Fruit fly (Drosophila melanogaster) whole organism, embryonic: ENCODE results near the gene vsg.
A peak's percentile ranks its signal among the peaks of the same experiment; 100 is the strongest.

Source experiments
- Asciz ChIP-seq: fragments of 200-800 bp; sonication (Bioruptor generic); optimal IDR thresholded peaks from 2 replicates; lab custom pipeline; 2017; ENCODE audit warnings: missing biosample characterization, mild to moderate bottlenecking, missing genetic modification characterization, missing genetic modification reagents
- B-H1 ChIP-seq: fragments of 200-800 bp; sonication (Bioruptor generic); IDR thresholded peaks from 3 replicates; pipeline ENCODE4 v1.3.6; 2022; ENCODE audit warnings: missing biosample characterization, missing genetic modification characterization
- Bteb2 ChIP-seq: fragments of 200-800 bp; sonication (Bioruptor generic); optimal IDR thresholded peaks from 2 replicates; lab custom pipeline; 2016; ENCODE audit warnings: missing biosample characterization, missing genetic modification characterization
- CG10959 ChIP-seq: fragments of 200-800 bp; sonication (Bioruptor generic); IDR thresholded peaks from 2 replicates; pipeline ENCODE4 v1.3.6; 2022; ENCODE audit warnings: missing biosample characterization, missing genetic modification characterization
- CG11085 ChIP-seq: fragments of 200-800 bp; sonication (Bioruptor generic); IDR thresholded peaks from 2 replicates; pipeline ENCODE4 v1.3.6; 2022; ENCODE audit warnings: missing biosample characterization, missing genetic modification characterization
- CG11093 ChIP-seq: fragments of 200-800 bp; sonication (Bioruptor generic); IDR thresholded peaks from 3 replicates; pipeline ENCODE4 v1.3.6; 2022; ENCODE audit warnings: missing biosample characterization, missing genetic modification characterization
- CG11398 ChIP-seq: fragments of 200-800 bp; sonication (Bioruptor generic); optimal IDR thresholded peaks from 2 replicates; lab custom pipeline; 2016; ENCODE audit warnings: missing biosample characterization, missing genetic modification characterization
- CG12769 ChIP-seq: fragments of 200-800 bp; sonication (Bioruptor generic); optimal IDR thresholded peaks from 2 replicates; lab custom pipeline; 2019; ENCODE audit warnings: missing biosample characterization, mild to moderate bottlenecking, missing genetic modification characterization, moderate library complexity
- CG15011 ChIP-seq: fragments of 200-800 bp; sonication (Bioruptor generic); optimal IDR thresholded peaks from 3 replicates; lab custom pipeline; 2018; ENCODE audit warnings: missing biosample characterization, mild to moderate bottlenecking, missing genetic modification characterization
- CG1602 ChIP-seq: fragments of 200-800 bp; sonication (Bioruptor generic); optimal IDR thresholded peaks from 3 replicates; lab custom pipeline; 2016; ENCODE audit warnings: missing biosample characterization, missing genetic modification characterization
- CG1647 ChIP-seq: fragments of 200-800 bp; sonication (Bioruptor generic); optimal IDR thresholded peaks from 3 replicates; lab custom pipeline; 2016; ENCODE audit warnings: missing biosample characterization, missing genetic modification characterization
- CG17186 ChIP-seq: fragments of 200-800 bp; sonication (Bioruptor generic); optimal IDR thresholded peaks from 3 replicates; lab custom pipeline; 2017; ENCODE audit warnings: missing biosample characterization, missing genetic modification reagents, missing genetic modification characterization
- CG17385 ChIP-seq: fragments of 200-800 bp; sonication (Bioruptor generic); optimal IDR thresholded peaks from 3 replicates; lab custom pipeline; 2018; ENCODE audit warnings: missing biosample characterization, mild to moderate bottlenecking, missing genetic modification characterization
- CG17829 ChIP-seq: fragments of 200-800 bp; optimal IDR thresholded peaks from 2 replicates; lab custom pipeline; 2019; ENCODE audit warnings: missing biosample characterization, mild to moderate bottlenecking, missing genetic modification characterization, moderate library complexity
- CG18262 ChIP-seq: fragments of 200-800 bp; optimal IDR thresholded peaks from 3 replicates; lab custom pipeline; 2019; ENCODE audit warnings: missing biosample characterization, mild to moderate bottlenecking, missing genetic modification characterization, moderate library complexity
- CG1832 ChIP-seq: fragments of 200-800 bp; sonication (Bioruptor generic); optimal IDR thresholded peaks from 2 replicates; lab custom pipeline; 2017; ENCODE audit warnings: missing biosample characterization, mild to moderate bottlenecking, missing genetic modification characterization, inconsistent platforms
- CG18476 ChIP-seq: fragments of 200-800 bp; sonication (Bioruptor generic); optimal IDR thresholded peaks from 2 replicates; lab custom pipeline; 2016; ENCODE audit warnings: missing biosample characterization, mild to moderate bottlenecking, missing genetic modification characterization
- CG18599 ChIP-seq: fragments of 200-800 bp; sonication (Bioruptor generic); optimal IDR thresholded peaks from 3 replicates; lab custom pipeline; 2017; ENCODE audit warnings: missing biosample characterization, missing genetic modification characterization, mild to moderate bottlenecking, moderate library complexity, missing genetic modification reagents
- CG2712 ChIP-seq: fragments of 200-800 bp; optimal IDR thresholded peaks from 3 replicates; lab custom pipeline; 2019; ENCODE audit warnings: missing biosample characterization, mild to moderate bottlenecking, missing genetic modification characterization, moderate library complexity
- CG3065 ChIP-seq: fragments of 200-800 bp; sonication (Bioruptor generic); optimal IDR thresholded peaks from 2 replicates; lab custom pipeline; 2016; ENCODE audit warnings: missing biosample characterization, missing genetic modification characterization
- CG3163 ChIP-seq: fragments of 200-800 bp; sonication (Bioruptor generic); optimal IDR thresholded peaks from 3 replicates; lab custom pipeline; 2016; ENCODE audit warnings: missing biosample characterization, missing genetic modification characterization
- CG8765 ChIP-seq: fragments of 200-800 bp; sonication (Bioruptor generic); IDR thresholded peaks from 2 replicates; pipeline ENCODE4 v1.3.6; 2022; ENCODE audit warnings: missing biosample characterization, missing genetic modification characterization
- CG9932 ChIP-seq: fragments of 200-800 bp; sonication (Bioruptor generic); IDR thresholded peaks from 2 replicates; pipeline ENCODE4 v1.3.6; 2022; ENCODE audit warnings: missing biosample characterization, missing genetic modification characterization
- Dbx ChIP-seq: fragments of 200-800 bp; sonication (Bioruptor generic); IDR thresholded peaks from 3 replicates; pipeline ENCODE4 v1.3.6; 2022; ENCODE audit warnings: missing biosample characterization, missing genetic modification characterization
- Dek ChIP-seq: fragments of 200-800 bp; sonication (Bioruptor generic); optimal IDR thresholded peaks from 3 replicates; lab custom pipeline; 2019; ENCODE audit warnings: missing biosample characterization, mild to moderate bottlenecking, missing genetic modification characterization, moderate library complexity
- H15 ChIP-seq: fragments of 200-800 bp; sonication (Bioruptor generic); IDR thresholded peaks from 3 replicates; pipeline ENCODE4 v1.3.6; 2022; ENCODE audit warnings: missing biosample characterization, missing genetic modification characterization
- Hsf ChIP-seq: fragments of 200-800 bp; sonication (Bioruptor generic); optimal IDR thresholded peaks from 3 replicates; lab custom pipeline; 2016; ENCODE audit warnings: missing biosample characterization, missing genetic modification characterization
- Lpt ChIP-seq: fragments of >200 bp; optimal IDR thresholded peaks from 2 replicates; lab custom pipeline; 2018; ENCODE audit warnings: missing biosample characterization, missing genetic modification characterization
- Nf-YA ChIP-seq: fragments of 200-800 bp; sonication (Bioruptor generic); IDR thresholded peaks from 2 replicates; pipeline ENCODE4 v1.3.6; 2022; ENCODE audit warnings: missing biosample characterization, missing genetic modification characterization
- Sry-β ChIP-seq: fragments of 200-800 bp; sonication (Bioruptor generic); optimal IDR thresholded peaks from 2 replicates; lab custom pipeline; 2018; ENCODE audit warnings: missing biosample characterization, mild to moderate bottlenecking, missing genetic modification characterization, moderate library complexity
- Usf ChIP-seq: fragments of 200-800 bp; sonication (Bioruptor generic); optimal IDR thresholded peaks from 2 replicates; lab custom pipeline; 2017; ENCODE audit warnings: missing genotype, missing biosample characterization, missing genetic modification characterization
- Xbp1 ChIP-seq: fragments of 200-800 bp; sonication (Bioruptor generic); optimal IDR thresholded peaks from 3 replicates; lab custom pipeline; 2016; ENCODE audit warnings: missing biosample characterization, mild to moderate bottlenecking, missing genetic modification characterization
- Xrp1 ChIP-seq: fragments of 200-800 bp; sonication (Bioruptor generic); IDR thresholded peaks from 2 replicates; pipeline ENCODE4 v1.3.6; 2022; ENCODE audit warnings: missing biosample characterization, missing genetic modification characterization
- az2 ChIP-seq: fragments of 200-800 bp; sonication (Bioruptor generic); optimal IDR thresholded peaks from 3 replicates; lab custom pipeline; 2016; ENCODE audit warnings: missing biosample characterization, missing genetic modification characterization
- chm ChIP-seq: fragments of 200-800 bp; sonication (Bioruptor generic); IDR thresholded peaks from 2 replicates; pipeline ENCODE4 v1.3.6; 2022; ENCODE audit warnings: missing biosample characterization, missing genetic modification characterization
- crol ChIP-seq: fragments of 200-800 bp; sonication (Bioruptor generic); IDR thresholded peaks from 2 replicates; pipeline ENCODE4 v1.3.6; 2022; ENCODE audit warnings: missing biosample characterization, missing genetic modification characterization
- dan ChIP-seq: fragments of 200-800 bp; sonication (Bioruptor generic); IDR thresholded peaks from 2 replicates; pipeline ENCODE4 v1.3.6; 2022; ENCODE audit warnings: missing biosample characterization, missing genetic modification characterization
- danr ChIP-seq: fragments of 200-800 bp; sonication (Bioruptor generic); IDR thresholded peaks from 2 replicates; pipeline ENCODE4 v1.3.6; 2022; ENCODE audit warnings: missing biosample characterization, missing genetic modification characterization
- grn ChIP-seq: fragments of 200-800 bp; sonication (Bioruptor generic); optimal IDR thresholded peaks from 3 replicates; lab custom pipeline; 2017; ENCODE audit warnings: missing biosample characterization, missing genetic modification characterization
- ind ChIP-seq: fragments of 200-800 bp; sonication (Bioruptor generic); optimal IDR thresholded peaks from 3 replicates; lab custom pipeline; 2016; ENCODE audit warnings: missing biosample characterization, missing genetic modification characterization
- lbe ChIP-seq: fragments of 200-800 bp; sonication (Bioruptor generic); optimal IDR thresholded peaks from 2 replicates; lab custom pipeline; 2016; ENCODE audit warnings: missing biosample characterization, mild to moderate bottlenecking, missing genetic modification characterization
- onecut ChIP-seq: fragments of 200-800 bp; sonication (Bioruptor generic); IDR thresholded peaks from 2 replicates; pipeline ENCODE4 v1.3.6; 2022; ENCODE audit warnings: missing biosample characterization, missing genetic modification characterization
- pros ChIP-seq: fragments of 200-800 bp; sonication (Bioruptor generic); optimal IDR thresholded peaks from 3 replicates; lab custom pipeline; 2019; ENCODE audit warnings: missing biosample characterization, mild to moderate bottlenecking, missing genetic modification characterization, moderate library complexity
- ro ChIP-seq: fragments of 200-800 bp; sonication (Bioruptor generic); IDR thresholded peaks from 2 replicates; pipeline ENCODE4 v1.3.6; 2022; ENCODE audit warnings: missing biosample characterization, missing genetic modification characterization
- salm ChIP-seq: fragments of 200-800 bp; sonication (Bioruptor generic); optimal IDR thresholded peaks from 2 replicates; lab custom pipeline; 2018; ENCODE audit warnings: missing biosample characterization, mild to moderate bottlenecking, missing genetic modification characterization
- schlank ChIP-seq: fragments of 200-800 bp; sonication (Bioruptor generic); optimal IDR thresholded peaks from 2 replicates; lab custom pipeline; 2018; ENCODE audit warnings: missing biosample characterization, mild to moderate bottlenecking, missing genetic modification characterization
- scrt ChIP-seq: fragments of 200-800 bp; sonication (Bioruptor generic); optimal IDR thresholded peaks from 2 replicates; lab custom pipeline; 2018; ENCODE audit warnings: missing biosample characterization, mild to moderate bottlenecking, missing genetic modification characterization, moderate library complexity
- seq ChIP-seq: fragments of 200-800 bp; sonication (Bioruptor generic); IDR thresholded peaks from 2 replicates; pipeline ENCODE4 v1.3.6; 2022; ENCODE audit warnings: missing biosample characterization, missing genetic modification characterization
- tna ChIP-seq: fragments of 200-800 bp; sonication (Bioruptor generic); IDR thresholded peaks from 2 replicates; pipeline ENCODE4 v1.3.6; 2022; ENCODE audit warnings: missing biosample characterization, missing genetic modification characterization; ENCODE audit not compliant: partially characterized antibody
- tup ChIP-seq: fragments of 200-800 bp; sonication (Bioruptor generic); optimal IDR thresholded peaks from 2 replicates; lab custom pipeline; 2016; ENCODE audit warnings: missing biosample characterization, mild to moderate bottlenecking, missing genetic modification characterization, moderate library complexity
- zfh2 ChIP-seq: fragments of 200-800 bp; sonication (Bioruptor generic); optimal IDR thresholded peaks from 2 replicates; lab custom pipeline; 2016; ENCODE audit warnings: missing biosample characterization, missing genetic modification characterization

vsg gene

DNA sequence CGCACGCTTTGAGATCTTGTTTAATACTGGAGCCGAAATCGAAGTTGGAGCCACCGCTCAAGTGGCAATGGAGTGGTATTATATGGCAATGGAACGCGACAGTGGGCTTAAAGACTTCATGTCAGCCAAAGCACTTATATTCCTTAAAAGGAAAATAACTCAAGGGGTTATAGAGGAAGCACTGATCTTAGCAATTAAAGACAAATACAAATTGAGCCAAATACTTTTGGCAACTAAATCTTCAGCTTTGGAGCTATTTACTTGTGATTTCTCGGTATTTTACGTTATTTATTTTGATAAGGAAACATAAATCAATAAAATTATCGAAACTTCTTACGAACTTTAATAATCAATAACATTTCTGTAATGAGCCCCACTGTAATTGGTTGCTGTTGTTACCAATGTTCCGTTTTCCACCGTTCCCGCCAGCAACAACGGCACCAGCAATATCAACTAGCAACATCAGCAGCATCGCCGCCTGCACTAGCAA is 30.0 kb downstream of the vsg start (continued):
- TF ChIP-seq Sry-β (GFP tag; lab: Kevin White, UChicago), result peak; percentile 58
- peak; percentile 84 for TF ChIP-seq seq (GFP tag; lab: Robert Waterston, UW)
- peak; percentile 33; the same call in 1 of the 2 replicates for TF ChIP-seq CG8765
- TF ChIP-seq CG18476, result peak; percentile 91
- peak; percentile 93 for TF ChIP-seq CG17829 (tag; lab: Kevin White, UChicago)
- peak; percentile 65 for TF ChIP-seq CG11085 (GFP tag; lab: Robert Waterston, UW)
- peak; percentile 95 for TF ChIP-seq CG2712
- peak; percentile 80 for TF ChIP-seq B-H1
- peak; percentile 17 for TF ChIP-seq schlank (tag; lab: Kevin White, UChicago)
- peak; percentile 69; the same call in 2 of the 3 replicates for TF ChIP-seq Dbx (GFP tag; lab: Robert Waterston, UW)
- no peak for TF ChIP-seq CG1832 (GFP tag; lab: Kevin White, UChicago)
- TF ChIP-seq H15 (GFP tag; lab: Robert Waterston, UW), result peak; percentile 83; the same call in 2 of the 3 replicates
- TF ChIP-seq CG9932 (GFP tag; lab: Robert Waterston, UW), result peak; percentile 63; the same call in 1 of the 2 replicates
- TF ChIP-seq onecut (GFP tag; lab: Robert Waterston, UW), result peak; percentile 86
- peak; percentile 80 for TF ChIP-seq az2 (GFP tag; lab: Kevin White, UChicago)
- peak; percentile 88 for TF ChIP-seq danr (GFP tag; lab: Robert Waterston, UW)
- TF ChIP-seq tna (GFP tag; lab: Robert Waterston, UW), result no peak
- TF ChIP-seq scrt (GFP tag; lab: Kevin White, UChicago), result peak; percentile 68
- peak; percentile 66 for TF ChIP-seq CG15011 (GFP tag; lab: Kevin White, UChicago)
- 0 out of 2 replicates have a peak, but pooled peaks have one; percentile 18 for TF ChIP-seq chm
- peak; percentile 72 for TF ChIP-seq Bteb2
- TF ChIP-seq crol (GFP tag; lab: Robert Waterston, UW), result no peak
- TF ChIP-seq grn (GFP tag; lab: Kevin White, UChicago), result no peak
- peak; percentile 60 for TF ChIP-seq CG1602 (GFP tag; lab: Kevin White, UChicago)
- TF ChIP-seq CG18262 (tag; lab: Kevin White, UChicago), result peak; percentile 96
- peak; percentile 25 for TF ChIP-seq Usf (GFP tag; lab: Kevin White, UChicago)
- peak; percentile 80 for TF ChIP-seq CG1647
- peak; percentile 75 for TF ChIP-seq Dek (tag; lab: Kevin White, UChicago)
- peak; percentile 40 for TF ChIP-seq CG3065
- peak; percentile 89 for TF ChIP-seq CG18599 (GFP tag; lab: Kevin White, UChicago)
- TF ChIP-seq Xrp1, result peak; percentile 87
- no peak for TF ChIP-seq CG12769
- peak; percentile 64 for TF ChIP-seq CG10959 (GFP tag; lab: Robert Waterston, UW)
- no peak for TF ChIP-seq tup (GFP tag; lab: Kevin White, UChicago)
- TF ChIP-seq CG3163 (GFP tag; lab: Kevin White, UChicago), result peak; percentile 27
- no peak for TF ChIP-seq CG11398 (GFP tag; lab: Kevin White, UChicago)
- peak; percentile 27 for TF ChIP-seq pros
- peak; percentile 68 for TF ChIP-seq Hsf
- peak; percentile 74 for TF ChIP-seq CG17385 (GFP tag; lab: Kevin White, UChicago)
- peak; percentile 45 for TF ChIP-seq zfh2 (GFP tag; lab: Kevin White, UChicago)
- TF ChIP-seq salm (tag; lab: Kevin White, UChicago), result peak; percentile 84
- TF ChIP-seq lbe, result peak; percentile 75
- peak; percentile 77 for TF ChIP-seq Nf-YA (GFP tag; lab: Robert Waterston, UW)
- peak; percentile 81 for TF ChIP-seq CG17186 (GFP tag; lab: Kevin White, UChicago)
- TF ChIP-seq Lpt (GFP tag; lab: Kevin White, UChicago), result no peak
- TF ChIP-seq Asciz (GFP tag; lab: Kevin White, UChicago), result peak; percentile 88
- peak; percentile 68 for TF ChIP-seq Xbp1 (GFP tag; lab: Kevin White, UChicago)
- peak; percentile 82 for TF ChIP-seq ro (GFP tag; lab: Robert Waterston, UW)
- TF ChIP-seq CG11093 (GFP tag; lab: Robert Waterston, UW), result peak; percentile 82
- TF ChIP-seq ind (GFP tag; lab: Kevin White, UChicago), result peak; percentile 94
- TF ChIP-seq dan, result no peak
